Worm (Caenorhabditis elegans) whole organism, mixed stage, embryonic: ENCODE measurements around the gene mec-2.

Source experiments
- M03D4.4 ChIP-seq: sonication (generic microtip); optimal IDR thresholded peaks from 2 replicates; lab custom pipeline; 2017; ENCODE audit warnings: mild to moderate bottlenecking, missing genetic modification characterization, missing compliant biosample characterization
- bed-3 ChIP-seq: fragments of 200-800 bp; sonication (Bioruptor generic); optimal IDR thresholded peaks from 3 replicates; lab custom pipeline; 2018; ENCODE audit warnings: mild to moderate bottlenecking, missing genetic modification characterization, moderate library complexity, missing compliant biosample characterization
- blmp-1 ChIP-seq: fragments of 150-350 bp; optimal IDR thresholded peaks from 2 replicates; lab custom pipeline; 2014; ENCODE audit warnings: missing biosample characterization, missing genetic modification characterization
- ceh-39 ChIP-seq: fragments of 150-350 bp; optimal IDR thresholded peaks from 2 replicates; lab custom pipeline; 2014; ENCODE audit warnings: missing biosample characterization, missing genetic modification characterization
- ceh-43 ChIP-seq: fragments of 200-800 bp; sonication (Bioruptor generic); optimal IDR thresholded peaks from 2 replicates; lab custom pipeline; 2018; ENCODE audit warnings: mild to moderate bottlenecking, missing genetic modification characterization, moderate library complexity, missing compliant biosample characterization
- ceh-83 ChIP-seq: fragments of 200-800 bp; sonication (Bioruptor generic); optimal IDR thresholded peaks from 2 replicates; lab custom pipeline; 2018; ENCODE audit warnings: mild to moderate bottlenecking, missing genetic modification characterization, missing compliant biosample characterization
- ces-1 ChIP-seq: fragments of 150-350 bp; optimal IDR thresholded peaks from 2 replicates; lab custom pipeline; 2014; ENCODE audit warnings: missing biosample characterization, missing genetic modification reagents, missing genetic modification characterization
- cnd-1 ChIP-seq: fragments of 200-800 bp; sonication (Bioruptor generic); optimal IDR thresholded peaks from 2 replicates; lab custom pipeline; 2018; ENCODE audit warnings: mild to moderate bottlenecking, missing genetic modification characterization, missing compliant biosample characterization
- drap-1 ChIP-seq: fragments of 200-800 bp; sonication (Bioruptor generic); optimal IDR thresholded peaks from 3 replicates; lab custom pipeline; 2018; ENCODE audit warnings: mild to moderate bottlenecking, missing genetic modification characterization, missing compliant biosample characterization
- elt-1 ChIP-seq: sonication (generic microtip); optimal IDR thresholded peaks from 2 replicates; lab custom pipeline; 2017; ENCODE audit warnings: missing genetic modification characterization, mild to moderate bottlenecking, missing compliant biosample characterization, antibody characterized with exemption, moderate library complexity, borderline replicate concordance; ENCODE audit not compliant: insufficient read depth
- ham-2 ChIP-seq: fragments of 200-800 bp; sonication (Bioruptor generic); optimal IDR thresholded peaks from 2 replicates; lab custom pipeline; 2018; ENCODE audit warnings: mild to moderate bottlenecking, missing genetic modification characterization, missing compliant biosample characterization
- hlh-1 ChIP-seq: fragments of 150-350 bp; optimal IDR thresholded peaks from 2 replicates; lab custom pipeline; 2014; ENCODE audit warnings: missing biosample characterization, missing genetic modification reagents, missing genetic modification characterization
- lsy-2 ChIP-seq: fragments of 150-350 bp; optimal IDR thresholded peaks from 2 replicates; lab custom pipeline; 2014; ENCODE audit warnings: missing biosample characterization, missing genetic modification characterization
- mab-5 ChIP-seq: fragments of 150-350 bp; optimal IDR thresholded peaks from 2 replicates; lab custom pipeline; 2014; ENCODE audit warnings: missing biosample characterization, missing genetic modification characterization
- mls-2 ChIP-seq: sonication (generic microtip); optimal IDR thresholded peaks from 2 replicates; lab custom pipeline; 2016; ENCODE audit warnings: mild to moderate bottlenecking, missing genetic modification characterization, moderate library complexity, missing compliant biosample characterization
- nhr-12 ChIP-seq: fragments of 150-350 bp; optimal IDR thresholded peaks from 2 replicates; lab custom pipeline; 2014; ENCODE audit warnings: missing biosample characterization, missing genetic modification characterization
- nhr-2 ChIP-seq: fragments of 150-350 bp; optimal IDR thresholded peaks from 2 replicates; lab custom pipeline; 2014; ENCODE audit warnings: missing biosample characterization, missing genetic modification characterization
- nhr-237 ChIP-seq: fragments of 150-350 bp; optimal IDR thresholded peaks from 2 replicates; lab custom pipeline; 2014; ENCODE audit warnings: missing biosample characterization, missing genetic modification characterization
- nhr-28 ChIP-seq: fragments of 150-350 bp; optimal IDR thresholded peaks from 2 replicates; lab custom pipeline; 2014; ENCODE audit warnings: missing biosample characterization, missing genetic modification characterization
- nhr-76 ChIP-seq: sonication (generic microtip); optimal IDR thresholded peaks from 2 replicates; lab custom pipeline; 2017; ENCODE audit warnings: missing biosample characterization, missing genetic modification characterization
- pha-4 ChIP-seq: fragments of 150-350 bp; optimal IDR thresholded peaks from 2 replicates; lab custom pipeline; 2018; ENCODE audit warnings: missing biosample characterization, missing genetic modification reagents, missing genetic modification characterization
- sem-2 ChIP-seq: fragments of 200-800 bp; sonication (Bioruptor generic); optimal IDR thresholded peaks from 2 replicates; lab custom pipeline; 2018; ENCODE audit warnings: mild to moderate bottlenecking, missing genetic modification characterization, missing compliant biosample characterization
- snpc-4 ChIP-seq: fragments of 150-350 bp; optimal IDR thresholded peaks from 2 replicates; lab custom pipeline; 2014; ENCODE audit warnings: missing biosample characterization, missing genetic modification characterization
- tbx-8 ChIP-seq: fragments of 200-800 bp; sonication (Bioruptor generic); optimal IDR thresholded peaks from 2 replicates; lab custom pipeline; 2018; ENCODE audit warnings: mild to moderate bottlenecking, missing genetic modification characterization, moderate library complexity, missing compliant biosample characterization
- unc-120 ChIP-seq: sonication (generic microtip); optimal IDR thresholded peaks from 2 replicates; lab custom pipeline; 2017; ENCODE audit warnings: missing genetic modification characterization, missing compliant biosample characterization; ENCODE audit not compliant: poor library complexity, severe bottlenecking
- unc-39 ChIP-seq: fragments of 150-350 bp; optimal IDR thresholded peaks from 2 replicates; lab custom pipeline; 2014; ENCODE audit warnings: missing biosample characterization, missing genetic modification characterization
- unc-62 ChIP-seq: fragments of 150-350 bp; optimal IDR thresholded peaks from 2 replicates; lab custom pipeline; 2014; ENCODE audit warnings: missing biosample characterization, missing genetic modification reagents, missing genetic modification characterization
- zip-8 ChIP-seq: fragments of 150-350 bp; optimal IDR thresholded peaks from 2 replicates; lab custom pipeline; 2014; ENCODE audit warnings: missing biosample characterization, missing genetic modification characterization
- ztf-11 ChIP-seq: fragments of 150-350 bp; optimal IDR thresholded peaks from 2 replicates; lab custom pipeline; 2014; ENCODE audit warnings: missing biosample characterization, missing genetic modification characterization

The mec-2 gene

DNA sequence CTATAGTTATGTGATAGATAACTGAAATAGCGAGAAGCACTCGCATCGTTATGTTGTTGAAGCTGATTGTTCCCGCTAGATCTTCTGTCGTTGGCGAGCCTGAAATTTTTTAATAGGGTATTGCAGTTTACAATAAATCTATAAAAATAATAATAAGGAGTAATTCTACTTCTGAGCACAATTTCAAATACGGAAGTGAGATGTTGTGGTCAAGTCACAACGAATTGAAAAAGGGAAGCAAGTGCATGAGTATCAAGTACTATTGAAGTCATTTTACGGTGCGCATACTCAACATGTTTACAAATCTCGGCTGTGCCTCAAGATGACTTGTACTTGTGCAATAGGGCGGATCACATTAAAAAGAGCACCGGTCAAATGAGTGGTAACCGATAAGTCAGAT, 29.1 kb upstream of the mec-2 start, which contains the start of gene lgx-1:
TSS of gene lgx-1 (minus strand) at position 101 of the 400 bp plus-strand sequence.
- TF ChIP-seq hlh-1 (tag; lab: Kevin White, UChicago) (no peak), elt-1 (tag; lab: Kevin White, UChicago) (no peak), sem-2 (GFP tag; lab: Kevin White, UChicago) (no peak), nhr-2 (tag; lab: Kevin White, UChicago) (no peak), bed-3 (GFP tag; lab: Kevin White, UChicago) (no peak), unc-120 (tag; lab: Kevin White, UChicago) (no peak), unc-62 (GFP tag; lab: Kevin White, UChicago) (no peak), ceh-39 (tag; lab: Kevin White, UChicago) (no peak), unc-39 (tag; lab: Kevin White, UChicago) (no peak), M03D4.4 (tag; lab: Kevin White, UChicago) (no peak), ceh-83 (GFP tag; lab: Kevin White, UChicago) (no peak), cnd-1 (tag; lab: Kevin White, UChicago) (no peak), snpc-4 (tag; lab: Kevin White, UChicago) (no peak), mls-2 (tag; lab: Kevin White, UChicago) (no peak)

DNA sequence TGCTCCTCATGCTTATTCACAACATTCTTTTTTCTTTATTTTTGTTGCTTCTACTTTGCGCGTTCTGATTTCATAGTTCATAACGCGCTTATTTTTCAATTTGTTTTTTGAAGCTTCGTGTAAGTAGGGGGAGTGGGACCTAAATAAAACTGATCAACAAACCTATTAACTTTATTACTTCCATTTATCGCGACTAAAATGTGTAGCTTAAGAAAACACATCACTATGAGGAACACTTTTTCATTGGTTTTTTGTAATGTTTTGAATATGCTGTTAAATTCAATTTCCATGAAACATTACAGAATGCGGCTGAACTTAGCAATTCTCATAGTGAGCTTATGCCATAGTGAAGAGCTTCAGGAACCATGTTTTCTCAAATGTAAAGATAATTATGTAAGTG, 23.9 kb upstream of the mec-2 start, which contains the start of gene C54G7.1:
TSS of gene C54G7.1 (plus strand) at position 301 of the 400 bp plus-strand sequence.
- TF ChIP-seq ces-1 (GFP tag; lab: Kevin White, UChicago) (no peak), M03D4.4 (tag; lab: Kevin White, UChicago) (no peak), elt-1 (tag; lab: Kevin White, UChicago) (no peak), unc-62 (GFP tag; lab: Kevin White, UChicago) (no peak), lsy-2 (no peak), ceh-39 (tag; lab: Kevin White, UChicago) (no peak), snpc-4 (tag; lab: Kevin White, UChicago) (no peak)

ce11 chrX:5547828-5548227, 19.7 kb upstream of the mec-2 start:
- TF ChIP-seq blmp-1 (tag; lab: Kevin White, UChicago) (no peak), unc-39 (tag; lab: Kevin White, UChicago) (no peak), zip-8 (no peak), bed-3 (GFP tag; lab: Kevin White, UChicago) (no peak), unc-120 (tag; lab: Kevin White, UChicago) (no peak), ztf-11 (tag; lab: Kevin White, UChicago) (no peak), elt-1 (tag; lab: Kevin White, UChicago) (no peak), nhr-12 (tag; lab: Kevin White, UChicago) (no peak), tbx-8 (no peak), drap-1 (GFP tag; lab: Kevin White, UChicago) (no peak), nhr-76 (tag; lab: Kevin White, UChicago) (no peak), unc-62 (GFP tag; lab: Kevin White, UChicago) (no peak), hlh-1 (tag; lab: Kevin White, UChicago) (no peak), mls-2 (tag; lab: Kevin White, UChicago) (no peak), pha-4 (tag; lab: Kevin White, UChicago) (no peak), ceh-43 (GFP tag; lab: Kevin White, UChicago) (no peak), nhr-237 (tag; lab: Kevin White, UChicago) (no peak), nhr-28 (no peak), cnd-1 (tag; lab: Kevin White, UChicago) (no peak), mab-5 (no peak)

ce11 chrX:5552652-5553051, 14.9 kb upstream of the mec-2 start, which contains the start of gene ifta-1:
TSS of gene ifta-1 (minus strand) at chrX:5552752.
- no peak for TF ChIP-seq mls-2 (tag; lab: Kevin White, UChicago)
- no peak for TF ChIP-seq zip-8
- TF ChIP-seq lsy-2: no peak
- TF ChIP-seq snpc-4 (tag; lab: Kevin White, UChicago): no peak
- no peak for TF ChIP-seq unc-62 (GFP tag; lab: Kevin White, UChicago)
- no peak for TF ChIP-seq hlh-1 (tag; lab: Kevin White, UChicago)
- no peak for TF ChIP-seq ztf-11 (tag; lab: Kevin White, UChicago)
- no peak for TF ChIP-seq nhr-2 (tag; lab: Kevin White, UChicago)
- no peak for TF ChIP-seq tbx-8
- no peak for TF ChIP-seq pha-4 (tag; lab: Kevin White, UChicago)
- no peak for TF ChIP-seq M03D4.4 (tag; lab: Kevin White, UChicago)
- no peak for TF ChIP-seq ham-2 (GFP tag; lab: Kevin White, UChicago)
- TF ChIP-seq mab-5: no peak
